Fruit fly (Drosophila melanogaster): ENCODE results near the gene Hand.

- no peak for TF ChIP-seq CG8478 (optimal IDR thresholded peaks at IDR 0.05)
- TF ChIP-seq CTCF (optimal IDR thresholded peaks at IDR 0.05) = peak in 1 of 2 experiments; percentile 1
Observed at dm6 chr2L:10333091-10333991, 38.2 kb upstream of the Hand start, which contains the start of gene GATAd.
